Worm (Caenorhabditis elegans): ENCODE data around the gene tsp-4.

The tsp-4 gene

DNA sequence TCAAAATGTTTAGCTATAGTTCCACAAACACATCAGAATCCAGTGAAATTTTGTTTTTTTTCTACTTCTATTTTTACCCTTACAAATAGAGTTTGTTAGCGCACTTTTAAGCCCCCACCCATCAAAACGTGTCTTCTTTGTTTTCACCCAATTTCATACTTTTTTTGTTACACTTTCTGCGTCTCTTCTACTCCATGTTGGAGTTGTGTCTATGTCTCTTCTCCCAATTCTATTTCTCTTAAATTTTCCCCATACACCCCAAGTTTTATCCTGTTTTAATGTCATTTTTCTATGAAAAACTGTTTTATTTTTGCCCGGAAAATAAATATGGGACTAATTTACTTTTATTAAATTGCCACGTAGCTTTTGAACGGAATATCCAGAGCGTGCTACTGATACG, 25.3 kb upstream of the tsp-4 start:
- TF ChIP-seq che-1 (tag; optimal IDR thresholded peaks at IDR 0.05) (no peak), ceh-22 (tag; optimal IDR thresholded peaks at IDR 0.05) (no peak), gmeb-2 (tag; optimal IDR thresholded peaks at IDR 0.05) (no peak), T23F11.4 (GFP tag; optimal IDR thresholded peaks at IDR 0.05) (no peak), fkh-10 (GFP tag; optimal IDR thresholded peaks at IDR 0.05) (no peak), pha-4 (tag; optimal IDR thresholded peaks at IDR 0.05) (no peak)

DNA sequence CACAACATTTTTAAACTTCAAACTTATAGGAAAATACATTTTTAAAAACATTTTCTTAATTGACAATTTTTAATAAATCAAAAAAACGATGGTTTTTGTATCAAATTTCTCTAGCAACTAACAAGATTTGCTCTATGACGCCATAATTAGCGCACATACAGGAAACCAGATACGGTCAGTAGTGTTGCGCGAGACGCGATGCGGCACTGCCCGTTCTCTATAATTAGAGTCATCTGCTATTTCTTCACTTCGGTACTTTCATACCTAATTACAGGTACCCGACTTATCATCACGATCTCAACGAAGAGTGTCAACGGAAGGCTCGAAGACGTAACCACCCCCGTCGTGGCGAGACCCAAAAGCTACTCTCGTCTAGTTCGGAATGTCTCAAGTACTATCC, 24.6 kb upstream of the tsp-4 start:
- TF ChIP-seq ceh-2 (tag; optimal IDR thresholded peaks at IDR 0.05) (no peak), dmd-4 (tag; optimal IDR thresholded peaks at IDR 0.05; ENCODE audit: borderline replicate concordance) (no peak), unc-55 (GFP tag; optimal IDR thresholded peaks at IDR 0.05) (no peak), ztf-16 (tag; optimal IDR thresholded peaks at IDR 0.05) (no peak), pha-2 (tag; optimal IDR thresholded peaks at IDR 0.05) (no peak), syd-9 (tag; optimal IDR thresholded peaks at IDR 0.05) (no peak), che-1 (tag; optimal IDR thresholded peaks at IDR 0.05) (no peak), ceh-18 (tag; optimal IDR thresholded peaks at IDR 0.05) (no peak)

DNA sequence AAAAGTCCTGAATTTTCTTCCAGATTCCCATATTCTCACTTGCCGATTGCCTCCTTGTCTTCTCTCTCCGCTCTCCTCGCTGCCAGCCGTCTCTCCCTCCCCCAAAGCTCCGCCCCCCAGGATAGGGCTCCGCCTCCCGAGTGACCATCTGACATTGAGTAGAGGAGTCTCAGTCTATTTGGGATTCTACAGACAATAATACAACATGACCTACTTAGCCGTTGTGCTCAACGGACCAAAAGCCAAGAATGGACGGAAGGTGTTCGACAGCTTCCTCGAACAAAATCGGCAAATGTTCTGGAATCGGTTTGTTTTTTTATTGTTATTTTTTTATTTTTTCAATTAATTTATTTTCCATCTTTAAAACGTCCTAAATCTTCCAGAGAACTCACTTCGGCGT, 22.0 kb upstream of the tsp-4 start, which contains the start of gene ham-1:
TSS of gene ham-1 (plus strand) at position 173 of the 400 bp plus-strand sequence.
- TF ChIP-seq odd-2 (tag; optimal IDR thresholded peaks at IDR 0.05) (no peak), fkh-6 (tag; optimal IDR thresholded peaks at IDR 0.05) (no peak), Y22D7AL.16 (tag; optimal IDR thresholded peaks at IDR 0.05) (no peak)

DNA sequence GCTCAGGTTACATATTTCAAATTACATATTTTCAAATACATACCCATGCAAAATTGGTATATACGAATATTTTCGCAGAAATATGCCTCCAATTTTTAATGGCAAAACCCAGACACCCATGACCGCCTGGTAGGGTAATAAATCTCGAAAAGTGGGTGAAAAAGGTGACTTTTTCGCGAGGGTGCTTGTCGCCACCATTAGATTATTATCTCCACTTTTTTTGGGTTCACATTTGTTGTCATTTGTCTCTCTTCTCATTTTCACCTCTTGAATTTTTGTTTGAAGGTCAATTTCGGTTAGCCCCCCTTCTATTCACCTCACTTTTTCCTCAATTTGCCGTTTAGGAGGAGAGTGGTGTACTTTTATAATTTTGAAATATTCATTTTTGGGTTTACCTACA, 20.2 kb upstream of the tsp-4 start:
- TF ChIP-seq sox-4 (tag; optimal IDR thresholded peaks at IDR 0.05), result no peak
- TF ChIP-seq sox-2 (GFP tag; IDR thresholded peaks at IDR 0.05), result no peak
- no peak for TF ChIP-seq ceh-14 (tag; optimal IDR thresholded peaks at IDR 0.05)
- no peak for TF ChIP-seq npax-4 (tag; optimal IDR thresholded peaks at IDR 0.05)
- no peak for TF ChIP-seq zip-5 (tag; optimal IDR thresholded peaks at IDR 0.05)
- no peak for TF ChIP-seq ceh-48 (tag; optimal IDR thresholded peaks at IDR 0.05)
- no peak for TF ChIP-seq ahr-1 (tag; optimal IDR thresholded peaks at IDR 0.05)
- TF ChIP-seq ttx-3 (tag; optimal IDR thresholded peaks at IDR 0.05), result no peak
- no peak for TF ChIP-seq ceh-18 (tag; optimal IDR thresholded peaks at IDR 0.05)
- TF ChIP-seq ama-1 (optimal IDR thresholded peaks at IDR 0.05), result no peak
- TF ChIP-seq C08G9.2 (tag; optimal IDR thresholded peaks at IDR 0.05), result no peak
- no peak for TF ChIP-seq ceh-31 (tag; optimal IDR thresholded peaks at IDR 0.05)
- TF ChIP-seq nfya-1 (tag; optimal IDR thresholded peaks at IDR 0.05), result no peak
- TF ChIP-seq pag-3 (tag; optimal IDR thresholded peaks at IDR 0.05; ENCODE audit: borderline replicate concordance), result no peak
- TF ChIP-seq unc-55 (GFP tag; optimal IDR thresholded peaks at IDR 0.05), result no peak

DNA sequence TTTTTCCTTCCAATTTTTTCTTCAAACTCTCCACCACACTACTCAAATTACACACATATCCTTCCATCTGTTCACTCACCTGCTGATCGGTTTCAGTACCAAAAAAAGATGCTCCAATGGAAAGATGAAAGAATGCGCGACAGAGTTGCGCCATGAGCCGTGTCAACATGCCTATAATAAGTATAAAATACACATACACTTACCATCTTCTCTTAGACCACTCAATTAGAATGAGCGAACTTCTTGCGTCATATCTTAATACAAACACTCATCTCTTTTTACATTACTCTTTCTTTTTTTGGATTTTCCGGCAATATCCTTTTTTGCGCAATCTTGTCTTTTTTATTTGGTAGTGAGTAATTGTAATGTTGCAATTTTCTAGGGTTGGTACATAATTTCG, 17.6 kb upstream of the tsp-4 start:
- TF ChIP-seq K09A11.1 (tag; optimal IDR thresholded peaks at IDR 0.05; ENCODE audit: insufficient read depth) (no peak), ceh-2 (tag; optimal IDR thresholded peaks at IDR 0.05) (no peak), ceh-14 (tag; optimal IDR thresholded peaks at IDR 0.05) (no peak), C38D4.7 (GFP tag; optimal IDR thresholded peaks at IDR 0.05) (no peak), ceh-19 (GFP tag; optimal IDR thresholded peaks at IDR 0.05) (no peak), che-1 (tag; optimal IDR thresholded peaks at IDR 0.05) (no peak), hlh-6 (tag; optimal IDR thresholded peaks at IDR 0.05) (no peak), tbx-2 (tag; optimal IDR thresholded peaks at IDR 0.05) (no peak), lim-6 (tag; optimal IDR thresholded peaks at IDR 0.05) (no peak), hlh-13 (GFP tag; optimal IDR thresholded peaks at IDR 0.05) (no peak), pha-2 (tag; optimal IDR thresholded peaks at IDR 0.05) (no peak), hlh-8 (tag; optimal IDR thresholded peaks at IDR 0.05) (no peak), ahr-1 (tag; optimal IDR thresholded peaks at IDR 0.05) (no peak), zip-5 (tag; optimal IDR thresholded peaks at IDR 0.05) (no peak), nhr-11 (tag; optimal IDR thresholded peaks at IDR 0.05) (no peak), gmeb-2 (tag; optimal IDR thresholded peaks at IDR 0.05) (no peak)
